Fruit fly (Drosophila melanogaster): ENCODE data around the gene CG12025.

CG12025 gene

DNA sequence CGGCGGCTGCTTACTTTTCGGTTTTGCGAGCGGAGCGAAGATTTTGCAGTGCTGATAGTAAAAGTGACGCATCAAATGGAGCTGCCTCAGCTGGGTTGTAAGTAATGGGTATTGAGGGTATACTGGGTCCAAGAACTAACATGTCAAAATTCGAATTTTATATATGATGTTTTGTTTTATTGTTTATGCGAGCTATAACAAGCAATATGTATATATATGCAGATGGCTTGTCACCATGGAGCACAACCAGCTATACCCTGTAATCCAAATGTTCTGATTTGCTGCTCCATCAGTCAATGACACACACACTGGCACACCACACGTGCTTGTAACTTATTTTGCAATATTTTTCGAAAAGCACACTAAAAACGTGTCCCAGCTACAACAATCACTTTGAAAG, 35.7 kb upstream of the CG12025 start:
- TF ChIP-seq Drgx (GFP tag; IDR thresholded peaks at IDR 0.05) = peak; percentile 82
- TF ChIP-seq CG12155 (GFP tag; optimal IDR thresholded peaks at IDR 0.05) = no peak
- TF ChIP-seq HLHmδ (GFP tag; optimal IDR thresholded peaks at IDR 0.05) = no peak
- TF ChIP-seq Ptx1 (GFP tag; IDR thresholded peaks at IDR 0.05) = peak; percentile 30; the same call in 1 of the 2 replicates
- TF ChIP-seq bsh (GFP tag; optimal IDR thresholded peaks at IDR 0.05) = peak in 1 of 2 experiments; percentile 75
- no peak for TF ChIP-seq prd (optimal IDR thresholded peaks at IDR 0.05)
- TF ChIP-seq prd (GFP tag; IDR thresholded peaks at IDR 0.05) = 0 out of 3 replicates have a peak, but pooled peaks have one; percentile 10
- TF ChIP-seq CG11247 (GFP tag; IDR thresholded peaks at IDR 0.05) = peak; percentile 31; the same call in 1 of the 2 replicates
- no peak for TF ChIP-seq BEAF-32 (GFP tag; optimal IDR thresholded peaks at IDR 0.05)
- TF ChIP-seq repo (GFP tag; optimal IDR thresholded peaks at IDR 0.05) = no peak
- no peak for TF ChIP-seq CG8924 (tag; optimal IDR thresholded peaks at IDR 0.05)
- peak; percentile 26; the same call in 1 of the 2 replicates for TF ChIP-seq slbo (GFP tag; IDR thresholded peaks at IDR 0.05)
- 0 out of 2 replicates have a peak, but pooled peaks have one; percentile 4 for TF ChIP-seq Poxn (GFP tag; IDR thresholded peaks at IDR 0.05)
- TF ChIP-seq al (GFP tag; IDR thresholded peaks at IDR 0.05) = 0 out of 2 replicates have a peak, but pooled peaks have one; percentile 18
- no peak for TF ChIP-seq Lpt (GFP tag; optimal IDR thresholded peaks at IDR 0.05)
- peak in 1 of 2 experiments; percentile 3 for TF ChIP-seq chif (GFP tag; optimal IDR thresholded peaks at IDR 0.05)

DNA sequence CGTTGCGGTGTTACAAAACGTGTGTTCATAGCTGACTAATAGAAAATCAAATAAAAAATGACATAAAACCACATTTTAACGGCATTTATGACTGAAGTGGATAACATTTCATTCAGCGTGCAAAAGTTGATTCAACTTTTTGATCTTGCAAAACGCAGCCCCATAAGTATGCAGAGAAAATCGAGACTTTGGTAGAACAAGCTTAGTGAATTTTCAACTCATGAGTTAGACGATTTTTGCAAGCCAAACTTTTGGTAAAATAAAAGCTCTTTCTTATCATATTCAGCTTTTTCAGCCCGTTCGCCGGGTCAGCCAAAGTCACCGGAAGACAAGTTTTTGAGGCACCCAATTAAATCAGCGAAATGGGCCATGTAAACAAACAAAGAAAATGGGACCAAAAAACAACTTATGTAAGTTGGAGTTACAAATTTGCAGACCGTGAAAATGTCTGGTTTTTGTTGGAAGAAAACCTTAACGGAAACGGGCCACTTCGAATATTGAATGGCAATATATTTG, 33.4 kb upstream of the CG12025 start, which contains the start of gene Cpr62Ba:
Gene Cpr62Ba, minus strand, starts transcription at position 31 of the 516 bp plus-strand sequence.
- TF ChIP-seq CG6254 (GFP tag; optimal IDR thresholded peaks at IDR 0.05) (no peak), Mes4 (GFP tag; optimal IDR thresholded peaks at IDR 0.05) (no peak), Ets97D (GFP tag; optimal IDR thresholded peaks at IDR 0.05) (peak; percentile 33), CG2712 (tag; optimal IDR thresholded peaks at IDR 0.05) (no peak), fd96Cb (tag; optimal IDR thresholded peaks at IDR 0.05) (no peak), gfzf (GFP tag; optimal IDR thresholded peaks at IDR 0.05) (peak; percentile 62), Mrtf (GFP tag; IDR thresholded peaks at IDR 0.05) (no peak), pzg (GFP tag; optimal IDR thresholded peaks at IDR 0.05) (no peak), Lpt (GFP tag; optimal IDR thresholded peaks at IDR 0.05) (no peak), CG2678 (tag; optimal IDR thresholded peaks at IDR 0.05) (no peak), mirr (GFP tag; optimal IDR thresholded peaks at IDR 0.05) (no peak), HLH3B (GFP tag; IDR thresholded peaks at IDR 0.05) (no peak), chinmo (GFP tag; IDR thresholded peaks at IDR 0.05; ENCODE audit: partially characterized antibody) (0 out of 4 replicates have a peak, but pooled peaks have one; percentile 37), CTCF (GFP tag; optimal IDR thresholded peaks at IDR 0.05) (peak; percentile 18), Pdp1 (GFP tag; optimal IDR thresholded peaks at IDR 0.05) (peak in 1 of 2 experiments; percentile 33), Eip74EF (GFP tag; optimal IDR thresholded peaks at IDR 0.05) (peak in 1 of 2 experiments; percentile 76), CG12071 (GFP tag; optimal IDR thresholded peaks at IDR 0.05) (no peak), Hr78 (GFP tag; optimal IDR thresholded peaks at IDR 0.05) (peak in 1 of 2 experiments; percentile 84), CG6689 (GFP tag; IDR thresholded peaks at IDR 0.05) (no peak), chif (GFP tag; optimal IDR thresholded peaks at IDR 0.05) (no peak), nmo (GFP tag; optimal IDR thresholded peaks at IDR 0.05) (no peak), vvl (GFP tag; IDR thresholded peaks at IDR 0.05) (peak; percentile 33; the same call in 1 of the 2 replicates), Six4 (GFP tag; optimal IDR thresholded peaks at IDR 0.05) (no peak), CG14667 (GFP tag; IDR thresholded peaks at IDR 0.05) (no peak)

- TF ChIP-seq Adf1 (GFP tag; IDR thresholded peaks at IDR 0.05) (peak; percentile 10; the same call in 1 of the 2 replicates), CG14667 (GFP tag; IDR thresholded peaks at IDR 0.05) (no peak)
Observed at dm6 chr3L:1835064-1835463, 30.2 kb upstream of the CG12025 start, which contains the start of gene Cpr62Bb. Cpr62Bb (minus strand) TSS chr3L:1835164.
